Worm (Caenorhabditis elegans) whole organism, young adult: ENCODE measurements around the gene W03D2.9.

Source experiments
- akir-1 ChIP-seq: fragments of 200-800 bp; sonication (Bioruptor generic); optimal IDR thresholded peaks from 2 replicates; lab custom pipeline; 2018; ENCODE audit warnings: mild to moderate bottlenecking, missing genetic modification characterization, moderate library complexity, missing compliant biosample characterization
- nhr-179 ChIP-seq: sonication (generic microtip); optimal IDR thresholded peaks from 2 replicates; lab custom pipeline; 2016; ENCODE audit warnings: mild to moderate bottlenecking, missing genetic modification characterization, missing compliant biosample characterization
- unc-62 ChIP-seq: fragments of 150-350 bp; optimal IDR thresholded peaks from 2 replicates; lab custom pipeline; 2014; ENCODE audit warnings: missing biosample characterization, missing genetic modification reagents, missing genetic modification characterization
- xnd-1 ChIP-seq: sonication (generic microtip); optimal IDR thresholded peaks from 2 replicates; lab custom pipeline; 2016; ENCODE audit warnings: missing genotype, missing genetic modification reagents, missing genetic modification characterization, missing compliant biosample characterization
- ztf-22 ChIP-seq: fragments of 200-800 bp; sonication (Bioruptor generic); optimal IDR thresholded peaks from 2 replicates; lab custom pipeline; 2018; ENCODE audit warnings: mild to moderate bottlenecking, missing genetic modification characterization, moderate library complexity, missing compliant biosample characterization

DNA sequence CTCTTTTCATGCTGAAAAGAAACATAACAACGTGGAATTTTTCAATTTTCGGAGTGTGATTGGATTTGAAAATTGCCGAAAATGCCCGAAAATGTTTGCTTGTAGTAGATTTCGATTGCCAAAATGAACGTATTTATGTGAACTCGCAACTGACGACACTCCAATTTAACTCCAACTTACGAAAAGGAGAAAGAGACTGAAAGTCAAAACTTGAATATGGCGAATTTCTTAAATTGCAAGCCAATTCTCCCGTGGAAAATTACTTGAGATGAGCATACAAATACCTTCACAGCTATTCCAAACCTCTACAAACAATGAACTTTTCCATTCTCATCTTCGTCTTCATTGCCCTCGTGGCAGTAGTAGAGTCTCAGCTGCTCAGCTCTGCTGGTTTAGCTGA lies 8.1 kb upstream of the W03D2.9 start:
- TF ChIP-seq nhr-179 (tag; lab: Kevin White, UChicago) (no peak), ztf-22 (GFP tag; lab: Kevin White, UChicago) (no peak), xnd-1 (no peak), akir-1 (GFP tag; lab: Kevin White, UChicago) (no peak), unc-62 (no peak)
